Worm (Caenorhabditis elegans) whole organism, early embryonic: ENCODE results near the gene F13C5.3.

Experiments used
- B0310.2 ChIP-seq: sonication (generic microtip); optimal IDR thresholded peaks from 2 replicates; lab custom pipeline; 2016; ENCODE audit warnings: mild to moderate bottlenecking, missing genetic modification characterization, missing compliant biosample characterization
- F13C5.2 ChIP-seq: sonication (generic microtip); optimal IDR thresholded peaks from 2 replicates; lab custom pipeline; 2017; ENCODE audit warnings: mild to moderate bottlenecking, missing genetic modification characterization, inconsistent platforms, missing compliant biosample characterization
- aly-1 ChIP-seq: sonication (generic microtip); optimal IDR thresholded peaks from 2 replicates; lab custom pipeline; 2016; ENCODE audit warnings: missing genetic modification characterization, missing compliant biosample characterization
- ama-1 ChIP-seq: fragments of 150-350 bp; optimal IDR thresholded peaks from 2 replicates; lab custom pipeline; 2014
- ceh-13 ChIP-seq: fragments of 200-800 bp; sonication (Bioruptor generic); optimal IDR thresholded peaks from 2 replicates; lab custom pipeline; 2018; ENCODE audit warnings: mild to moderate bottlenecking, missing genetic modification characterization, missing compliant biosample characterization
- ceh-36 ChIP-seq: sonication (generic microtip); optimal IDR thresholded peaks from 2 replicates; lab custom pipeline; 2016; ENCODE audit warnings: missing genetic modification characterization, inconsistent platforms, missing compliant biosample characterization
- ets-7 ChIP-seq: sonication (generic microtip); optimal IDR thresholded peaks from 2 replicates; lab custom pipeline; 2016; ENCODE audit warnings: missing genotype, missing genetic modification characterization, missing compliant biosample characterization
- flt-1 ChIP-seq: fragments of 200-800 bp; sonication (Bioruptor generic); IDR thresholded peaks from 2 replicates; pipeline ENCODE4 v1.3.6; 2022; ENCODE audit warnings: missing genetic modification characterization, missing compliant biosample characterization
- hmbx-1 ChIP-seq: sonication (generic microtip); optimal IDR thresholded peaks from 2 replicates; lab custom pipeline; 2016; ENCODE audit warnings: mild to moderate bottlenecking, missing genetic modification characterization, missing compliant biosample characterization
- hmg-4 ChIP-seq: fragments of 200-800 bp; sonication (Bioruptor generic); optimal IDR thresholded peaks from 2 replicates; lab custom pipeline; 2018; ENCODE audit warnings: mild to moderate bottlenecking, missing genetic modification characterization, missing compliant biosample characterization
- hnd-1 ChIP-seq: sonication (generic microtip); optimal IDR thresholded peaks from 2 replicates; lab custom pipeline; 2016; ENCODE audit warnings: missing genetic modification characterization, missing compliant biosample characterization
- pes-1 ChIP-seq: fragments of 200-800 bp; sonication (Bioruptor generic); IDR thresholded peaks from 2 replicates; pipeline ENCODE4 v1.3.6; 2022; ENCODE audit warnings: missing genetic modification reagents, missing genetic modification characterization, missing compliant biosample characterization
- scrt-1 ChIP-seq: fragments of 200-800 bp; sonication (Bioruptor generic); IDR thresholded peaks from 2 replicates; pipeline ENCODE4 v1.3.6; 2022; ENCODE audit warnings: missing genetic modification characterization, missing compliant biosample characterization
- sea-1 ChIP-seq: fragments of 200-800 bp; sonication (Bioruptor generic); conservative IDR thresholded peaks from 2 replicates; pipeline ENCODE4 v1.3.6; 2022; ENCODE audit warnings: missing genetic modification characterization, missing compliant biosample characterization
- tbx-11 ChIP-seq: fragments of 200-800 bp; sonication (Bioruptor generic); IDR thresholded peaks from 2 replicates; pipeline ENCODE4 v1.3.6; 2022; ENCODE audit warnings: missing genetic modification characterization, missing compliant biosample characterization
- tbx-37 ChIP-seq: fragments of 200-800 bp; sonication (Bioruptor generic); conservative IDR thresholded peaks from 2 replicates; pipeline ENCODE4 v1.3.6; 2022; ENCODE audit warnings: missing genetic modification reagents, missing genetic modification characterization, missing compliant biosample characterization
- tra-4 ChIP-seq: sonication (generic microtip); optimal IDR thresholded peaks from 2 replicates; lab custom pipeline; 2017; ENCODE audit warnings: missing genetic modification characterization, missing compliant biosample characterization

F13C5.3 gene

ce11 chrX:629134-629533, 29.8 kb upstream of the F13C5.3 start, which contains the start of gene M6.4:
Gene M6.4 (plus strand): TSS chrX:629188.
- TF ChIP-seq flt-1 (GFP tag; lab: Robert Waterston, UW) (no peak), F13C5.2 (tag; lab: Kevin White, UChicago) (no peak), ceh-13 (GFP tag; lab: Kevin White, UChicago) (no peak), hmg-4 (GFP tag; lab: Kevin White, UChicago) (no peak), sea-1 (GFP tag; lab: Robert Waterston, UW) (no peak), tbx-37 (GFP tag; lab: Robert Waterston, UW) (no peak), ceh-36 (tag; lab: Kevin White, UChicago) (no peak), hmbx-1 (no peak), tra-4 (no peak), scrt-1 (GFP tag; lab: Robert Waterston, UW) (no peak), ets-7 (tag; lab: Kevin White, UChicago) (no peak)

ce11 chrX:621688-622087, 22.3 kb upstream of the F13C5.3 start:
- no peak for TF ChIP-seq flt-1 (GFP tag; lab: Robert Waterston, UW)
- no peak for TF ChIP-seq B0310.2
- no peak for TF ChIP-seq sea-1 (GFP tag; lab: Robert Waterston, UW)
- TF ChIP-seq hnd-1: no peak
- TF ChIP-seq ceh-36 (tag; lab: Kevin White, UChicago): no peak
- no peak for TF ChIP-seq pes-1 (GFP tag; lab: Robert Waterston, UW)
- no peak for TF ChIP-seq hmbx-1
- TF ChIP-seq ama-1 (lab: Kevin White, UChicago): no peak
- TF ChIP-seq tbx-11 (GFP tag; lab: Robert Waterston, UW): no peak
- no peak for TF ChIP-seq tra-4
- TF ChIP-seq F13C5.2 (tag; lab: Kevin White, UChicago): no peak
- no peak for TF ChIP-seq scrt-1 (GFP tag; lab: Robert Waterston, UW)
- TF ChIP-seq aly-1: no peak
- no peak for TF ChIP-seq ceh-13 (GFP tag; lab: Kevin White, UChicago)
- no peak for TF ChIP-seq hmg-4 (GFP tag; lab: Kevin White, UChicago)
- TF ChIP-seq ets-7 (tag; lab: Kevin White, UChicago): no peak
- TF ChIP-seq tbx-37 (GFP tag; lab: Robert Waterston, UW): no peak

ce11 chrX:621190-621589, 21.8 kb upstream of the F13C5.3 start, which contains the start of gene unc-96:
Gene unc-96 (minus strand): TSS chrX:621290.
- TF ChIP-seq hnd-1 (no peak), ama-1 (lab: Kevin White, UChicago) (no peak), hmg-4 (GFP tag; lab: Kevin White, UChicago) (no peak), hmbx-1 (no peak), aly-1 (no peak), flt-1 (GFP tag; lab: Robert Waterston, UW) (no peak), B0310.2 (no peak), scrt-1 (GFP tag; lab: Robert Waterston, UW) (no peak), sea-1 (GFP tag; lab: Robert Waterston, UW) (no peak), tra-4 (no peak)

- TF ChIP-seq F13C5.2 (tag; lab: Kevin White, UChicago) (no peak), hnd-1 (no peak), sea-1 (GFP tag; lab: Robert Waterston, UW) (no peak), pes-1 (GFP tag; lab: Robert Waterston, UW) (no peak), flt-1 (GFP tag; lab: Robert Waterston, UW) (no peak), B0310.2 (no peak), ets-7 (tag; lab: Kevin White, UChicago) (no peak), tbx-11 (GFP tag; lab: Robert Waterston, UW) (no peak), ceh-36 (tag; lab: Kevin White, UChicago) (no peak), tbx-37 (GFP tag; lab: Robert Waterston, UW) (no peak), tra-4 (no peak), hmg-4 (GFP tag; lab: Kevin White, UChicago) (no peak), ceh-13 (GFP tag; lab: Kevin White, UChicago) (no peak)
Observed at ce11 chrX:617730-618129, 18.4 kb upstream of the F13C5.3 start.

- TF ChIP-seq hmg-4 (GFP tag; lab: Kevin White, UChicago) (no peak), ama-1 (lab: Kevin White, UChicago) (no peak), sea-1 (GFP tag; lab: Robert Waterston, UW) (no peak)
Observed at ce11 chrX:612783-613182, 13.4 kb upstream of the F13C5.3 start.

- TF ChIP-seq hmg-4 (GFP tag; lab: Kevin White, UChicago) (no peak), scrt-1 (GFP tag; lab: Robert Waterston, UW) (no peak), ets-7 (tag; lab: Kevin White, UChicago) (no peak), sea-1 (GFP tag; lab: Robert Waterston, UW) (no peak), tbx-37 (GFP tag; lab: Robert Waterston, UW) (no peak)
Observed at ce11 chrX:609553-609952, 10.2 kb upstream of the F13C5.3 start.

- no peak for TF ChIP-seq aly-1
- TF ChIP-seq tra-4: no peak
- TF ChIP-seq ceh-36 (tag; lab: Kevin White, UChicago): no peak
- TF ChIP-seq scrt-1 (GFP tag; lab: Robert Waterston, UW): no peak
- no peak for TF ChIP-seq ets-7 (tag; lab: Kevin White, UChicago)
- TF ChIP-seq F13C5.2 (tag; lab: Kevin White, UChicago): no peak
- TF ChIP-seq hnd-1: no peak
Observed at ce11 chrX:608392-608791, 9.0 kb upstream of the F13C5.3 start, which contains the start of gene F13C5.5. Gene F13C5.5 (minus strand): TSS chrX:608492.

ce11 chrX:601860-602259, 2.5 kb upstream of the F13C5.3 start, which contains the start of gene F13C5.1:
Gene F13C5.1 (plus strand): TSS chrX:602160.
- TF ChIP-seq B0310.2 (no peak), aly-1 (no peak), hmbx-1 (no peak), ceh-36 (tag; lab: Kevin White, UChicago) (no peak), scrt-1 (GFP tag; lab: Robert Waterston, UW) (no peak), sea-1 (GFP tag; lab: Robert Waterston, UW) (no peak), hnd-1 (no peak), hmg-4 (GFP tag; lab: Kevin White, UChicago) (no peak), pes-1 (GFP tag; lab: Robert Waterston, UW) (no peak), ets-7 (tag; lab: Kevin White, UChicago) (no peak), F13C5.2 (tag; lab: Kevin White, UChicago) (no peak), tbx-11 (GFP tag; lab: Robert Waterston, UW) (no peak)
